Fruit fly (Drosophila melanogaster) whole organism, prepupa: ENCODE measurements around the gene CtBP.

Experiments used
- Blimp-1 ChIP-seq: fragments of 200-800 bp; sonication (Bioruptor generic); optimal IDR thresholded peaks from 3 replicates; lab custom pipeline; 2017; ENCODE audit warnings: missing biosample characterization, missing genetic modification characterization, mild to moderate bottlenecking, moderate library complexity, missing genetic modification reagents
- CG10631 ChIP-seq: fragments of 200-800 bp; sonication (Bioruptor generic); optimal IDR thresholded peaks from 2 replicates; lab custom pipeline; 2016; ENCODE audit warnings: missing biosample characterization, missing genetic modification characterization
- CG10669 ChIP-seq: fragments of 200-800 bp; sonication (Bioruptor generic); optimal IDR thresholded peaks from 3 replicates; lab custom pipeline; 2018; ENCODE audit warnings: missing biosample characterization, mild to moderate bottlenecking, missing genetic modification characterization, moderate library complexity
- CG11902 ChIP-seq: fragments of 200-800 bp; sonication (Bioruptor generic); optimal IDR thresholded peaks from 3 replicates; lab custom pipeline; 2016; ENCODE audit warnings: missing biosample characterization, missing genetic modification characterization
- CG1621 ChIP-seq: fragments of 200-800 bp; sonication (Bioruptor generic); optimal IDR thresholded peaks from 3 replicates; lab custom pipeline; 2018; ENCODE audit warnings: missing biosample characterization, mild to moderate bottlenecking, missing genetic modification characterization
- CG16779 ChIP-seq: fragments of 200-800 bp; sonication (Bioruptor generic); optimal IDR thresholded peaks from 3 replicates; lab custom pipeline; 2017; ENCODE audit warnings: missing biosample characterization, mild to moderate bottlenecking, missing genetic modification characterization
- CG34406 ChIP-seq: fragments of 200-800 bp; sonication (Bioruptor generic); optimal IDR thresholded peaks from 3 replicates; lab custom pipeline; 2016; ENCODE audit warnings: missing biosample characterization, missing genetic modification characterization
- CG3919 ChIP-seq: fragments of 200-800 bp; sonication (Bioruptor generic); optimal IDR thresholded peaks from 3 replicates; lab custom pipeline; 2016; ENCODE audit warnings: missing biosample characterization, missing genetic modification characterization
- CG6163 ChIP-seq: fragments of 200-800 bp; sonication (Bioruptor generic); IDR thresholded peaks from 3 replicates; pipeline ENCODE4 v1.3.6; 2022; ENCODE audit warnings: missing biosample characterization, missing genetic modification characterization
- CG6792 ChIP-seq: fragments of 200-800 bp; sonication (Bioruptor generic); optimal IDR thresholded peaks from 3 replicates; lab custom pipeline; 2016; ENCODE audit warnings: missing biosample characterization, missing genetic modification characterization
- CG6854 ChIP-seq: fragments of 200-800 bp; sonication (Bioruptor generic); optimal IDR thresholded peaks from 2 replicates; lab custom pipeline; 2017; ENCODE audit warnings: missing biosample characterization, mild to moderate bottlenecking, missing genetic modification characterization
- CG7368 ChIP-seq: fragments of 200-800 bp; sonication (Bioruptor generic); optimal IDR thresholded peaks from 3 replicates; lab custom pipeline; 2016; ENCODE audit warnings: missing biosample characterization, missing genetic modification characterization
- CG8119 ChIP-seq: fragments of 200-800 bp; sonication (Bioruptor generic); IDR thresholded peaks from 3 replicates; pipeline ENCODE4 v1.3.6; 2022; ENCODE audit warnings: missing biosample characterization, missing genetic modification characterization
- CG8319 ChIP-seq: fragments of 200-800 bp; sonication (Bioruptor generic); optimal IDR thresholded peaks from 3 replicates; lab custom pipeline; 2016; ENCODE audit warnings: missing biosample characterization, missing genetic modification characterization
- CG8632 ChIP-seq: fragments of 200-800 bp; sonication (Bioruptor generic); optimal IDR thresholded peaks from 3 replicates; lab custom pipeline; 2016; ENCODE audit warnings: missing biosample characterization, missing genetic modification characterization
- CG9139 ChIP-seq: fragments of 200-800 bp; sonication (Bioruptor generic); optimal IDR thresholded peaks from 3 replicates; lab custom pipeline; 2017; ENCODE audit warnings: missing biosample characterization, mild to moderate bottlenecking, missing genetic modification characterization
- Eip75B ChIP-seq: fragments of 200-800 bp; sonication (Bioruptor generic); optimal IDR thresholded peaks from 3 replicates; lab custom pipeline; 2016; ENCODE audit warnings: missing biosample characterization, missing genetic modification characterization
- Eip78C ChIP-seq: fragments of 200-800 bp; sonication (Bioruptor generic); peaks from one replicate; lab custom pipeline; 2016; ENCODE audit warnings: missing biosample characterization, missing genetic modification characterization
- Eip93F ChIP-seq: fragments of 200-800 bp; sonication (Bioruptor generic); optimal IDR thresholded peaks from 2 replicates; lab custom pipeline; 2016; ENCODE audit warnings: missing biosample characterization, mild to moderate bottlenecking, missing genetic modification characterization
- Gug ChIP-seq: fragments of 200-800 bp; sonication (Bioruptor generic); IDR thresholded peaks from 2 replicates; pipeline ENCODE4 v1.3.6; 2022; ENCODE audit warnings: missing biosample characterization, missing genetic modification characterization
- Hr39 ChIP-seq: fragments of 200-800 bp; sonication (Bioruptor generic); optimal IDR thresholded peaks from 2 replicates; lab custom pipeline; 2016; ENCODE audit warnings: missing biosample characterization, missing genetic modification characterization
- Lpt ChIP-seq: fragments of 200-800 bp; sonication (Bioruptor generic); optimal IDR thresholded peaks from 3 replicates; lab custom pipeline; 2016; ENCODE audit warnings: missing biosample characterization, missing genetic modification characterization
- Met ChIP-seq: fragments of 200-800 bp; sonication (Bioruptor generic); optimal IDR thresholded peaks from 3 replicates; lab custom pipeline; 2016; ENCODE audit warnings: missing biosample characterization, missing genetic modification characterization
- OdsH ChIP-seq: fragments of 200-800 bp; sonication (Bioruptor generic); optimal IDR thresholded peaks from 3 replicates; lab custom pipeline; 2016; ENCODE audit warnings: missing biosample characterization, missing genetic modification characterization
- Smox ChIP-seq: fragments of 200-800 bp; sonication (Bioruptor generic); optimal IDR thresholded peaks from 3 replicates; lab custom pipeline; 2016; ENCODE audit warnings: missing biosample characterization, missing genetic modification characterization
- Sox102F ChIP-seq: fragments of 200-800 bp; sonication (Bioruptor generic); optimal IDR thresholded peaks from 2 replicates; lab custom pipeline; 2016; ENCODE audit warnings: missing biosample characterization, mild to moderate bottlenecking, missing genetic modification characterization
- achi ChIP-seq: fragments of 200-800 bp; sonication (Bioruptor generic); optimal IDR thresholded peaks from 3 replicates; lab custom pipeline; 2016; ENCODE audit warnings: missing biosample characterization, missing genetic modification characterization
- acj6 ChIP-seq: fragments of 200-800 bp; sonication (Bioruptor generic); optimal IDR thresholded peaks from 3 replicates; lab custom pipeline; 2016; ENCODE audit warnings: missing biosample characterization, missing genetic modification characterization
- dac ChIP-seq: fragments of 200-800 bp; sonication (Bioruptor generic); optimal IDR thresholded peaks from 2 replicates; lab custom pipeline; 2017; ENCODE audit warnings: missing biosample characterization, mild to moderate bottlenecking, missing genetic modification characterization
- eg ChIP-seq: fragments of 200-800 bp; sonication (Bioruptor generic); IDR thresholded peaks from 3 replicates; pipeline ENCODE4 v1.3.6; 2022; ENCODE audit warnings: missing biosample characterization, missing genetic modification characterization
- esn ChIP-seq: fragments of 200-800 bp; sonication (Bioruptor generic); optimal IDR thresholded peaks from 2 replicates; lab custom pipeline; 2016; ENCODE audit warnings: missing biosample characterization, mild to moderate bottlenecking, missing genetic modification characterization, moderate library complexity
- fd59A ChIP-seq: fragments of 200-800 bp; sonication (Bioruptor generic); optimal IDR thresholded peaks from 2 replicates; lab custom pipeline; 2017; ENCODE audit warnings: missing biosample characterization, mild to moderate bottlenecking, missing genetic modification characterization, missing genetic modification reagents
- fd85E ChIP-seq: fragments of 200-800 bp; sonication (Bioruptor generic); optimal IDR thresholded peaks from 3 replicates; lab custom pipeline; 2016; ENCODE audit warnings: missing biosample characterization, missing genetic modification characterization
- fkh ChIP-seq: fragments of 200-800 bp; sonication (Bioruptor generic); optimal IDR thresholded peaks from 3 replicates; lab custom pipeline; 2017; ENCODE audit warnings: missing biosample characterization, mild to moderate bottlenecking, missing genetic modification characterization, moderate library complexity
- lz ChIP-seq: fragments of 200-800 bp; sonication (Bioruptor generic); optimal IDR thresholded peaks from 3 replicates; lab custom pipeline; 2016; ENCODE audit warnings: missing biosample characterization, missing genetic modification characterization
- net ChIP-seq: fragments of 200-800 bp; sonication (Bioruptor generic); optimal IDR thresholded peaks from 3 replicates; lab custom pipeline; 2016; ENCODE audit warnings: missing biosample characterization, missing genetic modification characterization
- pdm3 ChIP-seq: fragments of 200-800 bp; sonication (Bioruptor generic); optimal IDR thresholded peaks from 3 replicates; lab custom pipeline; 2016; ENCODE audit warnings: missing biosample characterization, missing genetic modification characterization
- spab ChIP-seq: fragments of 200-800 bp; sonication (Bioruptor generic); optimal IDR thresholded peaks from 2 replicates; lab custom pipeline; 2017; ENCODE audit warnings: missing biosample characterization, mild to moderate bottlenecking, missing genetic modification characterization, missing genetic modification reagents
- ss ChIP-seq, 2 experiments: fragments of 200-800 bp; sonication (Bioruptor generic); optimal IDR thresholded peaks; 2 replicates in 1 of 2; 3 replicates in 1 of 2; lab custom pipeline; 2017 to 2018; ENCODE audit warnings: mild to moderate bottlenecking in 2 of 2, missing biosample characterization in 2 of 2, missing genetic modification characterization in 2 of 2, moderate library complexity in 1 of 2
- svp ChIP-seq: fragments of 200-800 bp; sonication (Bioruptor generic); peaks from one replicate; lab custom pipeline; 2016; ENCODE audit warnings: missing biosample characterization, missing genetic modification characterization
- topi ChIP-seq: fragments of 200-800 bp; sonication (Bioruptor generic); optimal IDR thresholded peaks from 3 replicates; lab custom pipeline; 2016; ENCODE audit warnings: missing biosample characterization, missing genetic modification characterization
- vri ChIP-seq: fragments of 200-800 bp; sonication (Bioruptor generic); optimal IDR thresholded peaks from 3 replicates; lab custom pipeline; 2016; ENCODE audit warnings: missing biosample characterization, mild to moderate bottlenecking, missing genetic modification characterization

Gene CtBP

dm6 chr3R:13065180-13065757, 53.8 kb downstream of the CtBP start:
- no peak for TF ChIP-seq CG16779 (tag; lab: Kevin White, UChicago)
- TF ChIP-seq CG6792 (GFP tag; lab: Kevin White, UChicago) = no peak
- no peak for TF ChIP-seq acj6 (GFP tag; lab: Kevin White, UChicago)
- no peak for TF ChIP-seq vri (GFP tag; lab: Kevin White, UChicago)
- no peak for TF ChIP-seq Eip75B
- no peak for TF ChIP-seq CG8632 (GFP tag; lab: Kevin White, UChicago)
- no peak for TF ChIP-seq spab (GFP tag; lab: Kevin White, UChicago)
- peak; percentile 21 for TF ChIP-seq fkh (GFP tag; lab: Kevin White, UChicago)

- TF ChIP-seq OdsH (GFP tag; lab: Kevin White, UChicago) (peak; percentile 14), CG8119 (GFP tag; lab: Robert Waterston, UW) (no peak), esn (peak; percentile 60), Lpt (GFP tag; lab: Kevin White, UChicago) (no peak), topi (peak; percentile 7), Met (GFP tag; lab: Kevin White, UChicago) (peak; percentile 29), Hr39 (GFP tag; lab: Kevin White, UChicago) (no peak), achi (GFP tag; lab: Kevin White, UChicago) (peak; percentile 20), CG6854 (GFP tag; lab: Kevin White, UChicago) (peak; percentile 41), vri (GFP tag; lab: Kevin White, UChicago) (peak; percentile 58), fd59A (GFP tag; lab: Kevin White, UChicago) (no peak), Sox102F (GFP tag; lab: Kevin White, UChicago) (peak; percentile 44), CG10669 (peak; percentile 9), CG34406 (GFP tag; lab: Kevin White, UChicago) (peak; percentile 60), Eip78C (GFP tag; lab: Kevin White, UChicago) (peak; percentile 56), acj6 (GFP tag; lab: Kevin White, UChicago) (peak; percentile 10), Blimp-1 (peak; percentile 49), Smox (GFP tag; lab: Kevin White, UChicago) (peak; percentile 15), CG8632 (GFP tag; lab: Kevin White, UChicago) (peak; percentile 38), fd85E (no peak), CG1621 (no peak), CG7368 (GFP tag; lab: Kevin White, UChicago) (no peak), net (GFP tag; lab: Kevin White, UChicago) (no peak), CG11902 (GFP tag; lab: Kevin White, UChicago) (no peak), CG8319 (GFP tag; lab: Kevin White, UChicago) (peak; percentile 22), pdm3 (GFP tag; lab: Kevin White, UChicago) (no peak), fkh (GFP tag; lab: Kevin White, UChicago) (peak; percentile 97), svp (peak; percentile 42), Eip93F (GFP tag; lab: Kevin White, UChicago) (no peak), CG6792 (GFP tag; lab: Kevin White, UChicago) (peak; percentile 29), CG10631 (GFP tag; lab: Kevin White, UChicago) (peak; percentile 13), Gug (no peak), eg (GFP tag; lab: Robert Waterston, UW) (no peak), CG9139 (GFP tag; lab: Kevin White, UChicago) (no peak), ss (GFP tag; optimal IDR thresholded peaks at IDR 0.05; lab: Kevin White, UChicago) (no peak), CG6163 (GFP tag; lab: Robert Waterston, UW) (0 out of 3 replicates have a peak, but pooled peaks have one; percentile 46), lz (GFP tag; lab: Kevin White, UChicago) (peak; percentile 25), dac (GFP tag; lab: Kevin White, UChicago) (no peak), CG3919 (GFP tag; lab: Kevin White, UChicago) (peak; percentile 28)
These were observed 56.6 kb downstream of the CtBP start for dm6 chr3R:13068022-13068421.
